Worm (Caenorhabditis elegans) whole organism, L1 larva: Measurements from ENCODE around the gene ZK970.8.
A peak's percentile ranks its signal among the peaks of the same experiment; 100 is the strongest.

Source experiments
- C04F5.9 ChIP-seq: sonication (generic microtip); optimal IDR thresholded peaks from 2 replicates; lab custom pipeline; 2016; ENCODE audit warnings: missing genetic modification characterization, missing compliant biosample characterization
- C16A3.4 ChIP-seq: fragments of 150-350 bp; optimal IDR thresholded peaks from 2 replicates; lab custom pipeline; 2014; ENCODE audit warnings: missing biosample characterization, missing genetic modification characterization
- C34B4.2 ChIP-seq: sonication (generic microtip); optimal IDR thresholded peaks from 2 replicates; lab custom pipeline; 2017; ENCODE audit warnings: mild to moderate bottlenecking, missing genetic modification characterization, missing compliant biosample characterization
- Y116A8C.19 ChIP-seq: sonication (generic microtip); optimal IDR thresholded peaks from 2 replicates; lab custom pipeline; 2016; ENCODE audit warnings: missing compliant biosample characterization, missing genetic modification characterization, borderline replicate concordance
- aly-2 ChIP-seq: fragments of 150-350 bp; optimal IDR thresholded peaks from 2 replicates; lab custom pipeline; 2014; ENCODE audit warnings: missing biosample characterization, missing genetic modification characterization
- ama-1 ChIP-seq: fragments of 150-350 bp; optimal IDR thresholded peaks from 2 replicates; lab custom pipeline; 2014
- blmp-1 ChIP-seq: fragments of 150-350 bp; optimal IDR thresholded peaks from 2 replicates; lab custom pipeline; 2014; ENCODE audit warnings: missing biosample characterization, missing genetic modification characterization
- ceh-63 ChIP-seq: fragments of 200-800 bp; sonication (Bioruptor generic); optimal IDR thresholded peaks from 2 replicates; lab custom pipeline; 2018; ENCODE audit warnings: mild to moderate bottlenecking, missing genetic modification characterization, missing compliant biosample characterization
- ceh-8 ChIP-seq: fragments of 200-800 bp; sonication (Bioruptor generic); optimal IDR thresholded peaks from 2 replicates; lab custom pipeline; 2018; ENCODE audit warnings: mild to moderate bottlenecking, missing genetic modification characterization, moderate library complexity, missing compliant biosample characterization
- ceh-82 ChIP-seq, 3 experiments: fragments of 150-350 bp in 1 of 3; sonication (generic microtip) in 2 of 3; optimal IDR thresholded peaks; 2 replicates each; lab custom pipeline; 2014 to 2017; ENCODE audit warnings: missing biosample characterization in 3 of 3, missing genetic modification characterization in 3 of 3
- ceh-88 ChIP-seq: fragments of 200-800 bp; sonication (Bioruptor generic); IDR thresholded peaks from 2 replicates; pipeline ENCODE4 v1.3.6; 2022; ENCODE audit warnings: missing genetic modification characterization, missing compliant biosample characterization
- ceh-90 ChIP-seq: sonication (generic microtip); optimal IDR thresholded peaks from 2 replicates; lab custom pipeline; 2016; ENCODE audit warnings: missing genetic modification characterization, missing compliant biosample characterization
- dpl-1 ChIP-seq, 3 experiments: fragments of 150-350 bp in 2 of 3; sonication (generic microtip) in 1 of 3; optimal IDR thresholded peaks; 2 replicates each; lab custom pipeline; 2014 to 2017; ENCODE audit warnings: missing biosample characterization in 3 of 3, missing genetic modification characterization in 3 of 3, missing genetic modification reagents in 3 of 3
- dsc-1 ChIP-seq: sonication (generic microtip); optimal IDR thresholded peaks from 2 replicates; lab custom pipeline; 2016; ENCODE audit warnings: mild to moderate bottlenecking, missing genetic modification characterization, missing compliant biosample characterization
- elt-2 ChIP-seq: sonication (generic microtip); optimal IDR thresholded peaks from 2 replicates; lab custom pipeline; 2016; ENCODE audit warnings: missing genetic modification characterization, mild to moderate bottlenecking, inconsistent platforms, missing compliant biosample characterization, missing genetic modification reagents
- elt-3 ChIP-seq, 6 experiments: fragments of 150-350 bp in 1 of 6; sonication (generic microtip); optimal IDR thresholded peaks; 2 replicates each; lab custom pipeline; 2017 to 2018; ENCODE audit warnings: missing biosample characterization in 6 of 6, missing genetic modification characterization in 6 of 6, inconsistent platforms in 1 of 6
- fkh-10 ChIP-seq: sonication (generic microtip); optimal IDR thresholded peaks from 2 replicates; lab custom pipeline; 2017; ENCODE audit warnings: missing biosample characterization, missing genetic modification reagents, missing genetic modification characterization
- fkh-8 ChIP-seq: sonication (generic microtip); optimal IDR thresholded peaks from 2 replicates; lab custom pipeline; 2016; ENCODE audit warnings: mild to moderate bottlenecking, missing genetic modification characterization, missing compliant biosample characterization
- fos-1 ChIP-seq: fragments of 150-350 bp; optimal IDR thresholded peaks from 2 replicates; lab custom pipeline; 2014; ENCODE audit warnings: missing biosample characterization, missing genetic modification characterization
- hlh-17 ChIP-seq: fragments of 200-800 bp; sonication (Bioruptor generic); optimal IDR thresholded peaks from 2 replicates; lab custom pipeline; 2018; ENCODE audit warnings: missing genetic modification characterization, mild to moderate bottlenecking, missing compliant biosample characterization, moderate library complexity, borderline replicate concordance
- hlh-4 ChIP-seq: sonication (generic microtip); optimal IDR thresholded peaks from 2 replicates; lab custom pipeline; 2016; ENCODE audit warnings: mild to moderate bottlenecking, missing genetic modification characterization, missing compliant biosample characterization
- irx-1 ChIP-seq: sonication (generic microtip); optimal IDR thresholded peaks from 2 replicates; lab custom pipeline; 2016; ENCODE audit warnings: missing genetic modification characterization, missing compliant biosample characterization
- lin-14 ChIP-seq: fragments of 200-800 bp; sonication (Bioruptor generic); optimal IDR thresholded peaks from 2 replicates; lab custom pipeline; 2018; ENCODE audit warnings: mild to moderate bottlenecking, missing genetic modification characterization, moderate library complexity, missing compliant biosample characterization
- lin-15B ChIP-seq: fragments of 150-350 bp; sonication (generic microtip); optimal IDR thresholded peaks from 3 replicates; lab custom pipeline; 2014; ENCODE audit warnings: missing biosample characterization, missing genetic modification characterization
- lin-35 ChIP-seq, 2 experiments: fragments of 150-350 bp; optimal IDR thresholded peaks; 2 replicates each; lab custom pipeline; 2014; ENCODE audit warnings: missing biosample characterization in 2 of 2, missing genetic modification characterization in 2 of 2, missing genetic modification reagents in 2 of 2
- lin-39 ChIP-seq: fragments of 150-350 bp; optimal IDR thresholded peaks from 2 replicates; lab custom pipeline; 2014; ENCODE audit warnings: missing biosample characterization, missing genetic modification reagents, missing genetic modification characterization
- lir-3 ChIP-seq: sonication (generic microtip); optimal IDR thresholded peaks from 2 replicates; lab custom pipeline; 2016; ENCODE audit warnings: mild to moderate bottlenecking, missing genetic modification characterization, moderate library complexity, missing compliant biosample characterization; ENCODE audit not compliant: poor library complexity
- lsy-2 ChIP-seq, 2 experiments: fragments of 150-350 bp; optimal IDR thresholded peaks; 2 replicates each; lab custom pipeline; 2014; ENCODE audit warnings: missing biosample characterization in 2 of 2, missing genetic modification characterization in 2 of 2
- mef-2 ChIP-seq: fragments of 150-350 bp; optimal IDR thresholded peaks from 2 replicates; lab custom pipeline; 2014; ENCODE audit warnings: missing biosample characterization, missing genetic modification characterization
- nhr-11 ChIP-seq: fragments of 150-350 bp; optimal IDR thresholded peaks from 2 replicates; lab custom pipeline; 2014; ENCODE audit warnings: missing biosample characterization, missing genetic modification characterization
- nhr-12 ChIP-seq: sonication (generic microtip); optimal IDR thresholded peaks from 2 replicates; lab custom pipeline; 2017; ENCODE audit warnings: missing biosample characterization, missing genetic modification characterization
- nhr-19 ChIP-seq: fragments of 200-800 bp; sonication (Bioruptor generic); conservative IDR thresholded peaks from 2 replicates; pipeline ENCODE4 v1.3.6; 2022; ENCODE audit warnings: missing genetic modification characterization, missing compliant biosample characterization
- nhr-20 ChIP-seq: sonication (generic microtip); optimal IDR thresholded peaks from 2 replicates; lab custom pipeline; 2016; ENCODE audit warnings: mild to moderate bottlenecking, missing genetic modification characterization, missing compliant biosample characterization
- nhr-237 ChIP-seq: fragments of 150-350 bp; optimal IDR thresholded peaks from 2 replicates; lab custom pipeline; 2014; ENCODE audit warnings: missing biosample characterization, missing genetic modification characterization
- nhr-71 ChIP-seq: sonication (generic microtip); optimal IDR thresholded peaks from 2 replicates; lab custom pipeline; 2016; ENCODE audit warnings: mild to moderate bottlenecking, missing genetic modification characterization, moderate library complexity, missing compliant biosample characterization
- nhr-77 ChIP-seq: fragments of 150-350 bp; optimal IDR thresholded peaks from 2 replicates; lab custom pipeline; 2014; ENCODE audit warnings: missing biosample characterization, missing genetic modification characterization
- nhr-84 ChIP-seq: sonication (generic microtip); optimal IDR thresholded peaks from 2 replicates; lab custom pipeline; 2017; ENCODE audit warnings: missing biosample characterization, missing genetic modification characterization
- nhr-90 ChIP-seq: sonication (generic microtip); optimal IDR thresholded peaks from 2 replicates; lab custom pipeline; 2016; ENCODE audit warnings: mild to moderate bottlenecking, missing genetic modification characterization, missing compliant biosample characterization; ENCODE audit not compliant: poor library complexity
- pax-3 ChIP-seq: fragments of 200-800 bp; sonication (Bioruptor generic); optimal IDR thresholded peaks from 2 replicates; lab custom pipeline; 2018; ENCODE audit warnings: mild to moderate bottlenecking, missing genetic modification characterization, moderate library complexity, missing compliant biosample characterization
- pqm-1 ChIP-seq: sonication (generic microtip); optimal IDR thresholded peaks from 3 replicates; lab custom pipeline; 2017; ENCODE audit warnings: missing biosample characterization, missing genetic modification characterization
- rnt-1 ChIP-seq: sonication (generic microtip); optimal IDR thresholded peaks from 2 replicates; lab custom pipeline; 2016; ENCODE audit warnings: mild to moderate bottlenecking, missing genetic modification characterization, moderate library complexity, missing compliant biosample characterization
- skn-1 ChIP-seq: fragments of 150-350 bp; optimal IDR thresholded peaks from 2 replicates; lab custom pipeline; 2014; ENCODE audit warnings: missing biosample characterization, missing genetic modification characterization
- snpc-4 ChIP-seq: fragments of 150-350 bp; optimal IDR thresholded peaks from 2 replicates; lab custom pipeline; 2014; ENCODE audit warnings: missing biosample characterization, missing genetic modification characterization
- snu-23 ChIP-seq: sonication (generic microtip); optimal IDR thresholded peaks from 2 replicates; lab custom pipeline; 2016; ENCODE audit warnings: missing genetic modification characterization, missing compliant biosample characterization
- sptf-1 ChIP-seq: fragments of 150-350 bp; optimal IDR thresholded peaks from 2 replicates; lab custom pipeline; 2014; ENCODE audit warnings: missing biosample characterization, missing genetic modification characterization
- swsn-7 ChIP-seq: sonication (generic microtip); optimal IDR thresholded peaks from 2 replicates; lab custom pipeline; 2016; ENCODE audit warnings: missing genetic modification characterization, missing compliant biosample characterization
- tbx-2 ChIP-seq: sonication (generic microtip); optimal IDR thresholded peaks from 2 replicates; lab custom pipeline; 2016; ENCODE audit warnings: missing genetic modification characterization, missing compliant biosample characterization
- tlp-1 ChIP-seq: fragments of 150-350 bp; optimal IDR thresholded peaks from 2 replicates; lab custom pipeline; 2014; ENCODE audit warnings: missing biosample characterization, missing genetic modification characterization
- unc-30 ChIP-seq: sonication (generic microtip); optimal IDR thresholded peaks from 2 replicates; lab custom pipeline; 2017; ENCODE audit warnings: missing biosample characterization, missing genetic modification characterization
- unc-62 ChIP-seq: fragments of 150-350 bp; optimal IDR thresholded peaks from 2 replicates; lab custom pipeline; 2014; ENCODE audit warnings: missing biosample characterization, missing genetic modification reagents, missing genetic modification characterization
- unc-86 ChIP-seq: sonication (generic microtip); optimal IDR thresholded peaks from 2 replicates; lab custom pipeline; 2016; ENCODE audit warnings: missing genetic modification characterization, missing compliant biosample characterization
- vab-15 ChIP-seq: sonication (generic microtip); optimal IDR thresholded peaks from 2 replicates; lab custom pipeline; 2017; ENCODE audit warnings: missing genotype, mild to moderate bottlenecking, missing genetic modification characterization, missing compliant biosample characterization
- xbp-1 ChIP-seq: sonication (generic microtip); optimal IDR thresholded peaks from 2 replicates; lab custom pipeline; 2016; ENCODE audit warnings: missing genetic modification characterization, missing compliant biosample characterization

Gene ZK970.8

ce11 chrII:10300082-10300749, 9.2 kb upstream of the ZK970.8 start, which contains the start of gene nep-26 (continued):
- peak; percentile 66 for TF ChIP-seq nhr-20 (tag; lab: Kevin White, UChicago)
- TF ChIP-seq rnt-1 (tag; lab: Kevin White, UChicago) = peak; percentile 85
- no peak for TF ChIP-seq hlh-17 (GFP tag; lab: Kevin White, UChicago)
- TF ChIP-seq ceh-8 (GFP tag; lab: Kevin White, UChicago) = no peak
- TF ChIP-seq pqm-1 (tag; lab: Kevin White, UChicago) = no peak
- no peak for TF ChIP-seq fkh-10 (GFP tag; lab: Kevin White, UChicago)
- TF ChIP-seq lin-35 (GFP tag; optimal IDR thresholded peaks at IDR 0.05; lab: Kevin White, UChicago) = peak in 1 of 2 experiments; percentile 9
- TF ChIP-seq swsn-7 (tag; lab: Kevin White, UChicago) = peak; percentile 37
- no peak for TF ChIP-seq ceh-88 (GFP tag; lab: Robert Waterston, UW)
- TF ChIP-seq unc-86 (tag; lab: Kevin White, UChicago) = no peak
- no peak for TF ChIP-seq Y116A8C.19
- TF ChIP-seq nhr-237 (tag; lab: Kevin White, UChicago) = no peak
- peak; percentile 80 for TF ChIP-seq lin-39 (tag; lab: Kevin White, UChicago)
- TF ChIP-seq fkh-8 (tag; lab: Kevin White, UChicago) = no peak
- TF ChIP-seq mef-2 (tag; lab: Kevin White, UChicago) = no peak
- no peak for TF ChIP-seq unc-62
- TF ChIP-seq elt-3 (tag; optimal IDR thresholded peaks at IDR 0.05; lab: Kevin White, UChicago) = no peak
- TF ChIP-seq ama-1 (lab: Kevin White, UChicago) = no peak
- no peak for TF ChIP-seq lin-15B (tag; lab: Kevin White, UChicago)
- TF ChIP-seq tlp-1 (tag; lab: Kevin White, UChicago) = no peak
- TF ChIP-seq lin-14 (GFP tag; lab: Kevin White, UChicago) = peak; percentile 81
- TF ChIP-seq fos-1 (tag; lab: Kevin White, UChicago) = no peak
- TF ChIP-seq nhr-12 = no peak
- TF ChIP-seq hlh-4 (tag; lab: Kevin White, UChicago) = no peak
- no peak for TF ChIP-seq sptf-1
- peak in 1 of 3 experiments; percentile 11 for TF ChIP-seq dpl-1 (GFP tag; optimal IDR thresholded peaks at IDR 0.05; lab: Kevin White, UChicago)
- no peak for TF ChIP-seq C04F5.9
- no peak for TF ChIP-seq snpc-4
- no peak for TF ChIP-seq pax-3
- TF ChIP-seq ceh-90 (tag; lab: Kevin White, UChicago) = no peak
- no peak for TF ChIP-seq nhr-90 (tag; lab: Kevin White, UChicago)
- no peak for TF ChIP-seq ceh-82 (tag; optimal IDR thresholded peaks at IDR 0.05; lab: Kevin White, UChicago)
- TF ChIP-seq nhr-84 = no peak
- no peak for TF ChIP-seq blmp-1 (tag; lab: Kevin White, UChicago)
- no peak for TF ChIP-seq aly-2
- no peak for TF ChIP-seq C34B4.2 (tag; lab: Kevin White, UChicago)
- TF ChIP-seq vab-15 (tag; lab: Kevin White, UChicago) = no peak
- no peak for TF ChIP-seq unc-30 (tag; lab: Kevin White, UChicago)
- TF ChIP-seq ceh-63 = no peak
- no peak for TF ChIP-seq irx-1 (tag; lab: Kevin White, UChicago)
- peak; percentile 41 for TF ChIP-seq tbx-2 (tag; lab: Kevin White, UChicago)
- no peak for TF ChIP-seq elt-2 (tag; lab: Kevin White, UChicago)
- no peak for TF ChIP-seq skn-1 (tag; lab: Kevin White, UChicago)
- TF ChIP-seq nhr-19 (GFP tag; lab: Robert Waterston, UW) = peak; percentile 78
- peak; percentile 6 for TF ChIP-seq nhr-11
- TF ChIP-seq dsc-1 (tag; lab: Kevin White, UChicago) = peak; percentile 71
- no peak for TF ChIP-seq nhr-77 (tag; lab: Kevin White, UChicago)
- no peak for TF ChIP-seq C16A3.4 (tag; lab: Kevin White, UChicago)
- peak; percentile 90 for TF ChIP-seq nhr-71 (tag; lab: Kevin White, UChicago)
- TF ChIP-seq lir-3 (tag; lab: Kevin White, UChicago) = peak; percentile 41
- TF ChIP-seq lsy-2 (tag; optimal IDR thresholded peaks at IDR 0.05; lab: Kevin White, UChicago) = peak; percentile 21 to 40
- TF ChIP-seq snu-23 = peak; percentile 51
- TF ChIP-seq xbp-1 (tag; lab: Kevin White, UChicago) = peak; percentile 52
